Worm (Caenorhabditis elegans): ENCODE results near the gene drd-50.
"Not testable (repeated sequence)": the region's sequence is repeated elsewhere in the genome, so short reads cannot be mapped to it uniquely, and the experiment has no call there.

The drd-50 gene

DNA sequence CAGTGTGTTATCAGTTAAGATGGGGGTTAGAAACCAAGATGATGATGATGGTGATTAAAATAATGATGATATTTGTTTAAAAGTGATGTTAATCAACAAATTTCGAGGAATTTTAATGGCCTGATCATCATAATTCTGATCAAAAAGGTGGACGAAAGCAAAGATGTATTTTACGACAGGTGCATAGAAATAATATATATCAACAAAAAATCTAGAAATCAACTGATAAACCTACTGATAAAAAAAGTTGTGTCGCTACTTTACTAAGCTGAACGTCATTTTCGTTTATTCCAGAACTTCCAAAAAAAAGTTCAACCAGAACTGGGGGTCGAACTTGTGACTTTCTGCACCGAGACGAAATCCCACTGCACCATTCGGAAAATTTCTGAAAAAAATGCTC is 5.6 kb downstream of the drd-50 start, which contains the start of gene mul-1:
mul-1 (minus strand) TSS at position 84 of the 400 bp plus-strand sequence.
- TF ChIP-seq fos-1 (tag; optimal IDR thresholded peaks at IDR 0.05): no peak
- no peak for TF ChIP-seq nhr-11 (tag; optimal IDR thresholded peaks at IDR 0.05)
- no peak for TF ChIP-seq ztf-11 (tag; optimal IDR thresholded peaks at IDR 0.05)
- TF ChIP-seq lin-13 (GFP tag; optimal IDR thresholded peaks at IDR 0.05): no peak
- no peak for TF ChIP-seq nhr-129 (tag; optimal IDR thresholded peaks at IDR 0.05)
- TF ChIP-seq F13H6.1 (tag; optimal IDR thresholded peaks at IDR 0.05): no peak
- no peak for TF ChIP-seq ztf-1 (GFP tag; conservative IDR thresholded peaks at IDR 0.05)
- no peak for TF ChIP-seq crh-2 (tag; optimal IDR thresholded peaks at IDR 0.05)
- no peak for TF ChIP-seq nhr-12 (tag; optimal IDR thresholded peaks at IDR 0.05)
- no peak for TF ChIP-seq nhr-23 (tag; optimal IDR thresholded peaks at IDR 0.05)
- TF ChIP-seq C34F6.9 (tag; optimal IDR thresholded peaks at IDR 0.05): no peak

DNA sequence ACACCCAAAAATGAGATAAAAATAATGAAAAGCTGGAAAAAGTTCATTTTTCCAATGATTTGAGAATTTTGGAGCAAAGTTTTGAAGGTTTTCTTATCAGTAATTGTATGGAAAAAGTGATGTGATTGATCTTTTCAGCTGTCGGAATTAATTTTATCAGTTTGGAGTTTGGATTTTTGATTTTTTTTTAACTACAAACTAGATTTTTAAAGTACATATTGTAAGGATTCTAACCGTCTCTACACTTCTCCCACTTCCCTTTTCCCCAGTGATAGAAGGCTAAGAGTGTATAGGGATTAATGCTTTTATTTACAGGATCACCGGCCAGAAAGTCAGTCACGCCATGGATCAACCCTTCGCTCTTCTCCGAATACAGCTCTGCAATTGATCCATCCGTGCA is 8.1 kb downstream of the drd-50 start, which contains the start of gene F49F1.7:
F49F1.7 (minus strand) TSS at position 101 of the 400 bp plus-strand sequence.
- not testable (repeated sequence) for TF ChIP-seq peb-1, nhr-11, ZK546.5 (tag; optimal IDR thresholded peaks at IDR 0.05)

DNA sequence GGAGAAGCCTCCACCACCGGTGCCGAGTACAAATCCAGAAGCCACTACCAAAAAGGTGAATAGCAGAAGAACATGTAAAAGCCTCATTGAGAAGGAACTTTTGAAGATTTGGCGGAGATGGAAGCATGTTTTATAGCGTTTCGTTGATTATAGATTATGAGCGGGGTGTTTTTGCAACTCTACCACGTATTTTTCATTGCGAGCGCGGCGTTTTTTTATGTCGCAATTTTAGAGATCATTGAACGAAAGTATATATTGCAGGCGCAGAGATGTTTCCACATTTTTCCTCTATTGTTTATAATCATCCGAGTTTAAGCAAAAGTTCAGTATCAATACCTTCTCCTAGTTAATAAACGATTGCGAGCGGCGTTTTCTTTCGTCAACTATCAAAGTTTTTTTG is 18.2 kb downstream of the drd-50 start, which contains the start of gene F49F1.17:
F49F1.17 (minus strand) TSS at position 101 of the 400 bp plus-strand sequence.
- TF ChIP-seq ceh-16 (tag; optimal IDR thresholded peaks at IDR 0.05) (no peak), nhr-12 (tag; optimal IDR thresholded peaks at IDR 0.05) (no peak)

DNA sequence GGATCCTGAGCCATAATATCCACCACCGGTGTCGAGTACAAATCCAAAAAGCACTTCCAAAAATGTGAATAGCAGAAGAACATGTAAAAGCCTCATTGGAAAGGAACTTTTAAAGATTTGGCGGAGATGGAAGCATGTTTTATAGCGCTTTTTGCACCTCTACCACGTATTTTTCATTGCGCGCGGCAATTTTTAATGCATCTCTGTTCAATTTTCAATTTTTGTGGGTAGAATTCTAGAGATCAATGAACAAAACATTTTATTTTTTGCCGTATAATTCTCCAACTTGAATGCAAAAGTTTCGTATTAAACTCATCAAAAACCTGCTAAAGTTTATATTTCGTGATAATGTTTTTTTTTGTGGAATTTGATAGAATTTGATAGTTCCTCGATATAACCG is 19.9 kb downstream of the drd-50 start, which contains the start of gene F49F1.9:
F49F1.9 (minus strand) TSS at position 101 of the 400 bp plus-strand sequence.
- TF ChIP-seq nhr-25 (tag; optimal IDR thresholded peaks at IDR 0.05): no peak
- no peak for TF ChIP-seq crh-2 (tag; optimal IDR thresholded peaks at IDR 0.05)
- TF ChIP-seq ceh-16 (tag; optimal IDR thresholded peaks at IDR 0.05): no peak
- no peak for TF ChIP-seq nhr-77 (tag; optimal IDR thresholded peaks at IDR 0.05)
- TF ChIP-seq nhr-10 (tag; optimal IDR thresholded peaks at IDR 0.05): no peak
- no peak for TF ChIP-seq nhr-21 (tag; optimal IDR thresholded peaks at IDR 0.05)
- no peak for TF ChIP-seq skn-1 (tag; optimal IDR thresholded peaks at IDR 0.05)
- no peak for TF ChIP-seq dmd-4 (tag; optimal IDR thresholded peaks at IDR 0.05)
- no peak for TF ChIP-seq ceh-82 (tag; optimal IDR thresholded peaks at IDR 0.05)
- TF ChIP-seq unc-62 (GFP tag; optimal IDR thresholded peaks at IDR 0.05): no peak
- TF ChIP-seq lin-13 (GFP tag; optimal IDR thresholded peaks at IDR 0.05): no peak
- TF ChIP-seq mab-5 (tag; optimal IDR thresholded peaks at IDR 0.05): no peak
- no peak for TF ChIP-seq ztf-11 (tag; optimal IDR thresholded peaks at IDR 0.05)

DNA sequence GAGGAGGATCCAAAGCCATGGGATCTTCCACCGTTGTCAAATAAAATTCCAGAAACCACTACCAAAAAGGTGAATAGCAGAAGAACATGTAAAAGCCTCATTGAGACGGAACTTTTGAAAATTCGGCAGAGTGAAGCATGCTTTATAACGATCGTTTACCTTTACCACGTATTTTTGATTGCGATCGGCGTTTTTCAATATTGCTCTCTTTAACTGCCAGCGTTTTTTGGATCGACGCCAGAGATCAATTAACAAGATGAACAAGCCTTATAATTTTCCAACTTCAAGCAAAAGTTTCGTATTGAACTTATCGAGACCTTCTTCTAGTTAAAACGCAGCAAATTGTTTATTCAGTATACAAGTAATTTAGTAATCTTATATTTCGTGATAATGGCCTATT is 21.5 kb downstream of the drd-50 start, which contains the start of gene F49F1.10:
F49F1.10 (minus strand) TSS at position 101 of the 400 bp plus-strand sequence.
- TF ChIP-seq Y55F3AM.14 (GFP tag; optimal IDR thresholded peaks at IDR 0.05) (no peak), nhr-11 (tag; optimal IDR thresholded peaks at IDR 0.05) (no peak), R02D3.7 (tag; optimal IDR thresholded peaks at IDR 0.05) (no peak), mdl-1 (tag; optimal IDR thresholded peaks at IDR 0.05) (no peak), peb-1 (tag; optimal IDR thresholded peaks at IDR 0.05) (no peak), fos-1 (tag; optimal IDR thresholded peaks at IDR 0.05) (no peak), sem-4 (tag; optimal IDR thresholded peaks at IDR 0.05) (no peak), nhr-25 (tag; optimal IDR thresholded peaks at IDR 0.05) (no peak)

DNA sequence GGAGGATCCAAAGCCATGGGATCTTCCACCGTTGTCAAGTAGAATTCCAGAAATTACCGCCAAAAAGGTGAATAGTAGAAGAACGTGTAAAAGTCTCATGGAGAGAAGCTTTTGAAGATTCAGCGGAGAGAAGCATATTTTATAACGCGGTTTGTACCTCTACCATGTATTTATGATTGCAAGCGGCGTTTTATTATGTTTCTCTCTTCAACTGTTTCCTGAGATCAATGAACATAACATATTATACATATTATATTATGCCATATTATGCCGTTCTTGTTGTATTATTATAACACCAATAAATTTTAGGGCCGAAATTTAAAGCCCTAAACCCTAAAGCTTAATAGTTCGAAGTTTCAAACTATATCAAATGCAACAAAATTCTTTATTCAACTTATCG is 22.7 kb downstream of the drd-50 start, which contains the start of gene F49F1.18:
F49F1.18 (minus strand) TSS at position 101 of the 400 bp plus-strand sequence.
- no peak for TF ChIP-seq nhr-77 (tag; optimal IDR thresholded peaks at IDR 0.05)
- TF ChIP-seq nhr-129 (tag; optimal IDR thresholded peaks at IDR 0.05): no peak
- no peak for TF ChIP-seq crh-2 (tag; optimal IDR thresholded peaks at IDR 0.05)
- TF ChIP-seq gmeb-1 (tag; optimal IDR thresholded peaks at IDR 0.05): no peak
- no peak for TF ChIP-seq nhr-237 (tag; optimal IDR thresholded peaks at IDR 0.05)
- TF ChIP-seq nhr-21 (tag; optimal IDR thresholded peaks at IDR 0.05): no peak
- TF ChIP-seq nhr-25 (tag; optimal IDR thresholded peaks at IDR 0.05): no peak

DNA sequence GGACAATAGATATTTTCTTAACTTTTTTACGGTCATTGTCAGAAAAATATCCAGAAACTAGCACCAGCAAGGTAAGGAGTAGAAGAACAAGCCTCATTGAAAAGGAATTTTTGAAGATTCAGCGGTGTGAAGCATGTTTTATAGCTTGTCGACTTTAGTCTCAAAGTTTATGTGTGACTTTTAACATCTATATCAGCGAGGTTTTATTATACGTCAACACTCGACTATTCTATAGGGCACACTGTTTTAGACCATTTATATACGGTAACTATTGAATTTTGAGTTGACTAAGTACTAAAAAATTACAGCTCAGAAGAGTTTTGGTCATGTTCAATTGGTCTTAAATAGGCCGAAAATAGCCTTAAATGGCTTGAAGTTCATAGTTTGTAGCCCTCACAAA is 23.8 kb downstream of the drd-50 start, which contains the start of gene F49F1.11:
F49F1.11 (minus strand) TSS at position 101 of the 400 bp plus-strand sequence.
- TF ChIP-seq elt-3 (tag; optimal IDR thresholded peaks at IDR 0.05) (no peak), skn-1 (tag; optimal IDR thresholded peaks at IDR 0.05) (no peak), nhr-21 (tag; optimal IDR thresholded peaks at IDR 0.05) (no peak), Y55F3AM.14 (GFP tag; optimal IDR thresholded peaks at IDR 0.05) (no peak), unc-62 (GFP tag; optimal IDR thresholded peaks at IDR 0.05) (no peak), ztf-1 (GFP tag; conservative IDR thresholded peaks at IDR 0.05) (no peak), C34F6.9 (tag; optimal IDR thresholded peaks at IDR 0.05) (no peak)

Measured in whole organism, L2 larva.